Fruit fly (Drosophila melanogaster) whole organism, embryonic: ENCODE data around the gene CG8372.

Experiments used
- ATbp ChIP-seq: fragments of 200-800 bp; sonication (Bioruptor generic); optimal IDR thresholded peaks from 2 replicates; lab custom pipeline; 2017; ENCODE audit warnings: missing biosample characterization, mild to moderate bottlenecking, missing genetic modification characterization, missing genetic modification reagents
- CG10979 ChIP-seq: fragments of 200-800 bp; sonication (Bioruptor generic); optimal IDR thresholded peaks from 2 replicates; lab custom pipeline; 2018; ENCODE audit warnings: missing biosample characterization, mild to moderate bottlenecking, missing genetic modification characterization, moderate library complexity
- CG13296 ChIP-seq: fragments of 200-800 bp; sonication (Bioruptor generic); optimal IDR thresholded peaks from 3 replicates; lab custom pipeline; 2018; ENCODE audit warnings: missing biosample characterization, mild to moderate bottlenecking, missing genetic modification characterization
- CG1603 ChIP-seq: fragments of 200-800 bp; sonication (Bioruptor generic); optimal IDR thresholded peaks from 2 replicates; lab custom pipeline; 2019; ENCODE audit warnings: missing biosample characterization, mild to moderate bottlenecking, missing genetic modification characterization, moderate library complexity
- CG1792 ChIP-seq: fragments of 200-800 bp; sonication (Bioruptor generic); optimal IDR thresholded peaks from 2 replicates; lab custom pipeline; 2016; ENCODE audit warnings: missing biosample characterization, missing genetic modification characterization
- CG18599 ChIP-seq: fragments of 200-800 bp; sonication (Bioruptor generic); optimal IDR thresholded peaks from 3 replicates; lab custom pipeline; 2017; ENCODE audit warnings: missing biosample characterization, missing genetic modification characterization, mild to moderate bottlenecking, moderate library complexity, missing genetic modification reagents
- CG2199 ChIP-seq: fragments of 200-800 bp; sonication (Bioruptor generic); IDR thresholded peaks from 3 replicates; pipeline ENCODE4 v1.3.6; 2022; ENCODE audit warnings: missing biosample characterization, missing genetic modification characterization
- CG30403 ChIP-seq: fragments of 200-800 bp; sonication (Bioruptor generic); optimal IDR thresholded peaks from 3 replicates; lab custom pipeline; 2016; ENCODE audit warnings: missing biosample characterization, missing genetic modification characterization
- CG31224 ChIP-seq: fragments of 200-800 bp; sonication (Bioruptor generic); IDR thresholded peaks from 2 replicates; pipeline ENCODE4 v1.3.6; 2022; ENCODE audit warnings: missing biosample characterization, missing genetic modification characterization
- CG31441 ChIP-seq: fragments of 200-800 bp; sonication (Bioruptor generic); IDR thresholded peaks from 2 replicates; pipeline ENCODE4 v1.3.6; 2022; ENCODE audit warnings: missing biosample characterization, missing genetic modification characterization
- CG43689 ChIP-seq: fragments of 200-800 bp; sonication (Bioruptor generic); IDR thresholded peaks from 2 replicates; pipeline ENCODE4 v1.3.6; 2022; ENCODE audit warnings: missing biosample characterization, missing genetic modification characterization
- CG5953 ChIP-seq: fragments of 200-800 bp; sonication (Bioruptor generic); IDR thresholded peaks from 2 replicates; pipeline ENCODE4 v1.3.6; 2022; ENCODE audit warnings: missing biosample characterization, missing genetic modification characterization
- CG7357 ChIP-seq: fragments of 200-800 bp; sonication (Bioruptor generic); IDR thresholded peaks from 3 replicates; pipeline ENCODE4 v1.3.6; 2022; ENCODE audit warnings: missing biosample characterization, missing genetic modification characterization
- CG9727 ChIP-seq: fragments of 200-800 bp; sonication (Bioruptor generic); optimal IDR thresholded peaks from 3 replicates; lab custom pipeline; 2017; ENCODE audit warnings: missing biosample characterization, mild to moderate bottlenecking, missing genetic modification characterization
- Eip74EF ChIP-seq, 2 experiments: fragments of 200-800 bp in 1 of 2; fragments of >200 bp in 1 of 2; sonication (Bioruptor generic) in 1 of 2; optimal IDR thresholded peaks; 2 replicates each; lab custom pipeline; 2017 to 2019; ENCODE audit warnings: missing biosample characterization in 2 of 2, missing genetic modification characterization in 2 of 2, mild to moderate bottlenecking in 1 of 2, moderate library complexity in 1 of 2
- HLH4C ChIP-seq: fragments of 200-800 bp; sonication (Bioruptor generic); IDR thresholded peaks from 3 replicates; pipeline ENCODE4 v1.3.6; 2022; ENCODE audit warnings: missing biosample characterization, missing genetic modification characterization; ENCODE audit not compliant: partially characterized antibody
- Hr78 ChIP-seq, 2 experiments: fragments of 200-800 bp in 1 of 2; fragments of >200 bp in 1 of 2; sonication (Bioruptor generic) in 1 of 2; optimal IDR thresholded peaks; 2 replicates each; lab custom pipeline; 2017 to 2019; ENCODE audit warnings: missing biosample characterization in 2 of 2, missing genetic modification characterization in 2 of 2, mild to moderate bottlenecking in 1 of 2, moderate library complexity in 1 of 2
- Kr ChIP-seq: fragments of 200-800 bp; sonication (Bioruptor generic); optimal IDR thresholded peaks from 2 replicates; lab custom pipeline; 2017; ENCODE audit warnings: missing biosample characterization, mild to moderate bottlenecking, missing genetic modification characterization
- Med ChIP-seq: fragments of 200-800 bp; sonication (Bioruptor generic); peaks from one replicate; lab custom pipeline; 2016; ENCODE audit warnings: missing biosample characterization, missing genetic modification characterization, mild to moderate bottlenecking, inconsistent platforms, moderate library complexity
- Mrtf ChIP-seq: fragments of 200-800 bp; sonication (Bioruptor generic); IDR thresholded peaks from 3 replicates; pipeline ENCODE4 v1.3.6; 2022; ENCODE audit warnings: missing biosample characterization, missing genetic modification characterization
- Neu2 ChIP-seq: fragments of 200-800 bp; sonication (Bioruptor generic); optimal IDR thresholded peaks from 3 replicates; lab custom pipeline; 2016; ENCODE audit warnings: missing biosample characterization, missing genetic modification characterization, borderline replicate concordance
- Scr ChIP-seq: fragments of 200-800 bp; sonication (Bioruptor generic); IDR thresholded peaks from 2 replicates; pipeline ENCODE4 v1.3.6; 2022; ENCODE audit warnings: missing biosample characterization, missing genetic modification characterization; ENCODE audit not compliant: partially characterized antibody
- Sry-β ChIP-seq: fragments of 200-800 bp; sonication (Bioruptor generic); optimal IDR thresholded peaks from 2 replicates; lab custom pipeline; 2018; ENCODE audit warnings: missing biosample characterization, mild to moderate bottlenecking, missing genetic modification characterization, moderate library complexity
- YL-1 ChIP-seq: fragments of 200-800 bp; sonication (Bioruptor generic); optimal IDR thresholded peaks from 3 replicates; lab custom pipeline; 2017; ENCODE audit warnings: missing biosample characterization, mild to moderate bottlenecking, missing genetic modification characterization
- ab ChIP-seq: fragments of 200-800 bp; sonication (Bioruptor generic); optimal IDR thresholded peaks from 2 replicates; lab custom pipeline; 2016; ENCODE audit warnings: missing biosample characterization, missing genetic modification characterization
- ac ChIP-seq: fragments of 200-800 bp; sonication (Bioruptor generic); optimal IDR thresholded peaks from 3 replicates; lab custom pipeline; 2017; ENCODE audit warnings: missing biosample characterization, mild to moderate bottlenecking, missing genetic modification characterization
- ap ChIP-seq: fragments of 200-800 bp; sonication (Bioruptor generic); IDR thresholded peaks from 2 replicates; pipeline ENCODE4 v1.3.6; 2022; ENCODE audit warnings: missing biosample characterization, missing genetic modification characterization
- cato ChIP-seq: fragments of 200-800 bp; sonication (Bioruptor generic); optimal IDR thresholded peaks from 2 replicates; lab custom pipeline; 2016; ENCODE audit warnings: missing biosample characterization, missing genetic modification characterization, borderline replicate concordance
- caup ChIP-seq: fragments of 200-800 bp; sonication (Bioruptor generic); optimal IDR thresholded peaks from 3 replicates; lab custom pipeline; 2017; ENCODE audit warnings: missing biosample characterization, mild to moderate bottlenecking, missing genetic modification characterization, moderate library complexity; ENCODE audit not compliant: severe bottlenecking
- chinmo ChIP-seq: fragments of 200-800 bp; sonication (Bioruptor generic); IDR thresholded peaks from 4 replicates; pipeline ENCODE4 v1.3.6; 2022; ENCODE audit warnings: missing biosample characterization, missing genetic modification characterization; ENCODE audit not compliant: partially characterized antibody
- da ChIP-seq: fragments of 200-800 bp; sonication (Bioruptor generic); optimal IDR thresholded peaks from 2 replicates; lab custom pipeline; 2016; ENCODE audit warnings: missing biosample characterization, missing genetic modification characterization
- ewg ChIP-seq: fragments of 200-800 bp; sonication (Bioruptor generic); optimal IDR thresholded peaks from 3 replicates; lab custom pipeline; 2017; ENCODE audit warnings: mild to moderate bottlenecking, missing biosample characterization, missing genetic modification reagents, missing genetic modification characterization
- gt ChIP-seq: fragments of 200-800 bp; sonication (Bioruptor generic); IDR thresholded peaks from 2 replicates; pipeline ENCODE4 v1.3.6; 2022; ENCODE audit warnings: missing biosample characterization, missing genetic modification characterization
- h ChIP-seq: fragments of >200 bp; optimal IDR thresholded peaks from 2 replicates; lab custom pipeline; 2017
- kni ChIP-seq: fragments of 200-800 bp; sonication (Bioruptor generic); optimal IDR thresholded peaks from 3 replicates; lab custom pipeline; 2017; ENCODE audit warnings: mild to moderate bottlenecking, missing biosample characterization, missing genetic modification reagents, missing genetic modification characterization
- knrl ChIP-seq: fragments of 200-800 bp; sonication (Bioruptor generic); IDR thresholded peaks from 3 replicates; pipeline ENCODE4 v1.3.6; 2022; ENCODE audit warnings: missing biosample characterization, missing genetic modification characterization; ENCODE audit not compliant: partially characterized antibody
- mirr ChIP-seq: fragments of 200-800 bp; sonication (Bioruptor generic); optimal IDR thresholded peaks from 3 replicates; lab custom pipeline; 2018; ENCODE audit warnings: missing biosample characterization, mild to moderate bottlenecking, missing genetic modification characterization
- nerfin-2 ChIP-seq: fragments of 200-800 bp; sonication (Bioruptor generic); IDR thresholded peaks from 2 replicates; pipeline ENCODE4 v1.3.6; 2022; ENCODE audit warnings: missing biosample characterization, missing genetic modification characterization; ENCODE audit not compliant: partially characterized antibody
- pzg ChIP-seq: fragments of 200-800 bp; sonication (Bioruptor generic); optimal IDR thresholded peaks from 3 replicates; lab custom pipeline; 2018; ENCODE audit warnings: missing biosample characterization, mild to moderate bottlenecking, missing genetic modification characterization, moderate library complexity
- sc ChIP-seq, 3 experiments: fragments of >200 bp in 2 of 3; fragments of 200-800 bp in 1 of 3; sonication (Bioruptor generic) in 1 of 3; optimal IDR thresholded peaks; 2 replicates in 2 of 3; 3 replicates in 1 of 3; lab custom pipeline; 2017; ENCODE audit warnings: mild to moderate bottlenecking in 1 of 3, missing biosample characterization in 1 of 3, missing genetic modification characterization in 1 of 3, missing genetic modification reagents in 1 of 3
- sd ChIP-seq: fragments of 200-800 bp; sonication (Bioruptor generic); optimal IDR thresholded peaks from 3 replicates; lab custom pipeline; 2018; ENCODE audit warnings: missing biosample characterization, mild to moderate bottlenecking, missing genetic modification characterization, moderate library complexity
- sima ChIP-seq: fragments of 200-800 bp; sonication (Bioruptor generic); optimal IDR thresholded peaks from 2 replicates; lab custom pipeline; 2016; ENCODE audit warnings: missing biosample characterization, missing genetic modification characterization
- so ChIP-seq: fragments of 200-800 bp; sonication (Bioruptor generic); IDR thresholded peaks from 3 replicates; pipeline ENCODE4 v1.3.6; 2022; ENCODE audit warnings: missing biosample characterization, missing genetic modification characterization
- tgo ChIP-seq: fragments of 200-800 bp; sonication (Bioruptor generic); IDR thresholded peaks from 3 replicates; pipeline ENCODE4 v1.3.6; 2022; ENCODE audit warnings: missing biosample characterization, missing genetic modification characterization
- tio ChIP-seq: fragments of 200-800 bp; sonication (Bioruptor generic); optimal IDR thresholded peaks from 2 replicates; lab custom pipeline; 2017; ENCODE audit warnings: missing biosample characterization, missing genetic modification characterization, inconsistent platforms
- tll ChIP-seq, 2 experiments: fragments of 200-800 bp in 1 of 2; fragments of >200 bp in 1 of 2; sonication (Bioruptor generic) in 1 of 2; optimal IDR thresholded peaks; 2 replicates each; lab custom pipeline; 2017 to 2019; ENCODE audit warnings: missing biosample characterization in 2 of 2, missing genetic modification characterization in 2 of 2, mild to moderate bottlenecking in 1 of 2, moderate library complexity in 1 of 2
- vnd ChIP-seq: fragments of 200-800 bp; sonication (Bioruptor generic); IDR thresholded peaks from 3 replicates; pipeline ENCODE4 v1.3.6; 2022; ENCODE audit warnings: missing biosample characterization, missing genetic modification characterization; ENCODE audit not compliant: partially characterized antibody
- wek ChIP-seq: fragments of 200-800 bp; sonication (Bioruptor generic); optimal IDR thresholded peaks from 3 replicates; lab custom pipeline; 2018; ENCODE audit warnings: missing biosample characterization, mild to moderate bottlenecking, missing genetic modification characterization, moderate library complexity

CG8372 gene

DNA sequence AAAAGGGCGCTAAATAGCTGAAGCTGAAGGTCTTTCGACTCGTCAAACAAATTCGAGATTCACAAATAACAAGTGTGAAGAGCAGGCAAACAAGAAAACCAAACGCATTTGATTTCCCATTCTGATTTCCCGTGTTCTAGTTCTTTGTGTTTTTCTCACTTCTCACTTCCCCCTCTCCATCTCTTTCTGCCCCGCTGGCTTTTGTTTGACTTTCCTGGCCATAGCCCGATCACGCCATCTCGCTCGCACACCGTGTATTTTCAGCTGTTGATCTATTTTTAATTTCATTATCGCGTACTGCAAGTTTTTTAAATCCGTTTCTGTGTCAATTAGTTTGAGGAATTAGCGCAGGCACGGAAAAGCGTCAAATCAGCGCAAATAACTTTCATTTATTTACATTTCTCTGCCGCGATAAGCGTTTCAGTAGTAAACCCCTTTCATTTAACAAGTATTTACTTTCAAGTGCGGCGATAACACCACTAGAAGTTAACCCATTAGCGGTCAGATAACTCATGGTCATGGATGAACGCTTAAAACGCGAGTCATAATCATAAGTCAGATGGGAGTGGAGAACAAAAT is 49.0 kb downstream of the CG8372 start (continued):
- TF ChIP-seq ATbp (GFP tag; lab: Kevin White, UChicago): no peak
- no peak for TF ChIP-seq Neu2
- no peak for TF ChIP-seq CG5953
- TF ChIP-seq Sry-β (GFP tag; lab: Kevin White, UChicago): no peak
- no peak for TF ChIP-seq nerfin-2 (GFP tag; lab: Robert Waterston, UW)
- no peak for TF ChIP-seq CG7357 (GFP tag; lab: Robert Waterston, UW)
- TF ChIP-seq Scr (GFP tag; lab: Robert Waterston, UW): no peak
- no peak for TF ChIP-seq CG30403 (GFP tag; lab: Kevin White, UChicago)
- TF ChIP-seq CG31224 (GFP tag; lab: Robert Waterston, UW): no peak
- no peak for TF ChIP-seq CG43689 (GFP tag; lab: Robert Waterston, UW)
- peak; percentile 4 for TF ChIP-seq caup
- no peak for TF ChIP-seq sc (optimal IDR thresholded peaks at IDR 0.05; lab: Kevin White, UChicago)
- TF ChIP-seq sc (GFP tag; optimal IDR thresholded peaks at IDR 0.05; lab: Kevin White, UChicago): no peak
- TF ChIP-seq CG2199: 0 out of 3 replicates have a peak, but pooled peaks have one; percentile 8
- no peak for TF ChIP-seq vnd
- TF ChIP-seq CG1603: no peak
- peak; percentile 29 for TF ChIP-seq Kr (GFP tag; lab: Kevin White, UChicago)
- peak in 1 of 2 experiments; percentile 78 for TF ChIP-seq tll (GFP tag; optimal IDR thresholded peaks at IDR 0.05; lab: Kevin White, UChicago)
- TF ChIP-seq Med (GFP tag; lab: Kevin White, UChicago): peak; percentile 76
- no peak for TF ChIP-seq CG31441 (GFP tag; lab: Robert Waterston, UW)
- TF ChIP-seq knrl (GFP tag; lab: Robert Waterston, UW): no peak
- no peak for TF ChIP-seq ap (GFP tag; lab: Robert Waterston, UW)
- no peak for TF ChIP-seq cato (GFP tag; lab: Kevin White, UChicago)
- TF ChIP-seq Eip74EF (GFP tag; optimal IDR thresholded peaks at IDR 0.05; lab: Kevin White, UChicago): peak in 1 of 2 experiments; percentile 53
- peak; percentile 9 for TF ChIP-seq mirr (GFP tag; lab: Kevin White, UChicago)
- no peak for TF ChIP-seq HLH4C (GFP tag; lab: Robert Waterston, UW)
- TF ChIP-seq so (GFP tag; lab: Robert Waterston, UW): no peak
- TF ChIP-seq h (lab: Kevin White, UChicago): no peak
- no peak for TF ChIP-seq sima (GFP tag; lab: Kevin White, UChicago)
- peak; percentile 2 for TF ChIP-seq da
- TF ChIP-seq wek (GFP tag; lab: Kevin White, UChicago): peak; percentile 15
- TF ChIP-seq CG18599: no peak
- TF ChIP-seq Mrtf (GFP tag; lab: Robert Waterston, UW): no peak
- peak; percentile 22 for TF ChIP-seq ac (GFP tag; lab: Kevin White, UChicago)
- peak; percentile 53 for TF ChIP-seq kni
- no peak for TF ChIP-seq tio (GFP tag; lab: Kevin White, UChicago)
- no peak for TF ChIP-seq ewg (GFP tag; lab: Kevin White, UChicago)
- TF ChIP-seq sd (tag; lab: Kevin White, UChicago): peak; percentile 18
- TF ChIP-seq CG10979 (tag; lab: Kevin White, UChicago): no peak
- no peak for TF ChIP-seq CG9727 (GFP tag; lab: Kevin White, UChicago)
- no peak for TF ChIP-seq CG13296 (GFP tag; lab: Kevin White, UChicago)
- TF ChIP-seq ab (GFP tag; lab: Kevin White, UChicago): no peak
- no peak for TF ChIP-seq CG1792 (GFP tag; lab: Kevin White, UChicago)
- no peak for TF ChIP-seq pzg
- TF ChIP-seq tgo (GFP tag; lab: Robert Waterston, UW): no peak
- TF ChIP-seq Hr78 (GFP tag; optimal IDR thresholded peaks at IDR 0.05; lab: Kevin White, UChicago): no peak
- TF ChIP-seq gt (GFP tag; lab: Robert Waterston, UW): no peak
- 0 out of 4 replicates have a peak, but pooled peaks have one; percentile 50 for TF ChIP-seq chinmo
- no peak for TF ChIP-seq YL-1 (GFP tag; lab: Kevin White, UChicago)
